Fruit fly (Drosophila melanogaster): Measurements from ENCODE around the gene CG9231.

Gene CG9231

dm6 chr3L:19552136-19552773 lies 33.5 kb downstream of the CG9231 start, which contains the start of the genes Ltn1 and CG9300 (continued):
- TF ChIP-seq ab (GFP tag; optimal IDR thresholded peaks at IDR 0.05) (no peak), cad (GFP tag; optimal IDR thresholded peaks at IDR 0.05) (peak; percentile 72), Max (GFP tag; optimal IDR thresholded peaks at IDR 0.05) (peak; percentile 93), en (GFP tag; optimal IDR thresholded peaks at IDR 0.05) (no peak), CG10565 (GFP tag; optimal IDR thresholded peaks at IDR 0.05) (no peak), CG8924 (tag; optimal IDR thresholded peaks at IDR 0.05) (no peak), Fer1 (GFP tag; optimal IDR thresholded peaks at IDR 0.05) (no peak), CG5180 (GFP tag; optimal IDR thresholded peaks at IDR 0.05) (no peak), stc (GFP tag; IDR thresholded peaks at IDR 0.05) (no peak), Camta (GFP tag; optimal IDR thresholded peaks at IDR 0.05) (no peak), NfI (GFP tag; optimal IDR thresholded peaks at IDR 0.05) (peak; percentile 50), CG10654 (GFP tag; optimal IDR thresholded peaks at IDR 0.05) (peak; percentile 5), toy (GFP tag; IDR thresholded peaks at IDR 0.05) (no peak), CG6765 (GFP tag; optimal IDR thresholded peaks at IDR 0.05) (no peak), CG17912 (GFP tag; optimal IDR thresholded peaks at IDR 0.05) (peak; percentile 24), Myb (GFP tag; optimal IDR thresholded peaks at IDR 0.05) (peak; percentile 37), CG30403 (GFP tag; optimal IDR thresholded peaks at IDR 0.05) (peak; percentile 23), CG15601 (tag; optimal IDR thresholded peaks at IDR 0.05) (no peak), CG3407 (GFP tag; optimal IDR thresholded peaks at IDR 0.05) (no peak), h (optimal IDR thresholded peaks at IDR 0.05) (no peak), Xrp1 (GFP tag; IDR thresholded peaks at IDR 0.05) (peak; percentile 44), Vsx1 (GFP tag; optimal IDR thresholded peaks at IDR 0.05) (no peak), zfh2 (GFP tag; optimal IDR thresholded peaks at IDR 0.05) (peak; percentile 18), zfh1 (GFP tag; IDR thresholded peaks at IDR 0.05) (no peak), YL-1 (GFP tag; optimal IDR thresholded peaks at IDR 0.05) (peak; percentile 99), pzg (GFP tag; optimal IDR thresholded peaks at IDR 0.05) (peak; percentile 95), HLH3B (GFP tag; IDR thresholded peaks at IDR 0.05) (no peak), Neu2 (GFP tag; optimal IDR thresholded peaks at IDR 0.05; ENCODE audit: borderline replicate concordance) (no peak), sim (GFP tag; IDR thresholded peaks at IDR 0.05) (no peak), CG4282 (GFP tag; optimal IDR thresholded peaks at IDR 0.05) (no peak), Xbp1 (GFP tag; optimal IDR thresholded peaks at IDR 0.05) (peak; percentile 33), wek (GFP tag; optimal IDR thresholded peaks at IDR 0.05) (peak; percentile 40), CG8765 (GFP tag; IDR thresholded peaks at IDR 0.05) (no peak), cg (GFP tag; optimal IDR thresholded peaks at IDR 0.05) (no peak), Oli (tag; optimal IDR thresholded peaks at IDR 0.05) (no peak), hb (GFP tag; IDR thresholded peaks at IDR 0.05; ENCODE audit: partially characterized antibody) (no peak), Blimp-1 (GFP tag; optimal IDR thresholded peaks at IDR 0.05) (no peak), Bgb (GFP tag; IDR thresholded peaks at IDR 0.05; ENCODE audit: partially characterized antibody) (peak; percentile 46; the same call in 1 of the 2 replicates), ara (GFP tag; IDR thresholded peaks at IDR 0.05) (peak; percentile 32; the same call in 1 of the 2 replicates), nom (GFP tag; optimal IDR thresholded peaks at IDR 0.05) (no peak), gsb (GFP tag; IDR thresholded peaks at IDR 0.05) (no peak), Doc3 (GFP tag; IDR thresholded peaks at IDR 0.05; ENCODE audit: partially characterized antibody) (0 out of 3 replicates have a peak, but pooled peaks have one; percentile 34), aop (GFP tag; IDR thresholded peaks at IDR 0.05) (no peak), CG11456 (GFP tag; IDR thresholded peaks at IDR 0.05) (no peak), Rfx (GFP tag; IDR thresholded peaks at IDR 0.05) (peak; percentile 58), CG8944 (GFP tag; optimal IDR thresholded peaks at IDR 0.05) (no peak), HmgD (GFP tag; optimal IDR thresholded peaks at IDR 0.05) (peak; percentile 49), CG31388 (GFP tag; optimal IDR thresholded peaks at IDR 0.05) (no peak), CG13296 (GFP tag; optimal IDR thresholded peaks at IDR 0.05) (no peak), mirr (GFP tag; optimal IDR thresholded peaks at IDR 0.05) (no peak), CG3995 (GFP tag; optimal IDR thresholded peaks at IDR 0.05) (no peak)

All from whole organism, embryonic.